Fruit fly (Drosophila melanogaster): Measurements from ENCODE around the gene RnpS1.

Gene RnpS1

DNA sequence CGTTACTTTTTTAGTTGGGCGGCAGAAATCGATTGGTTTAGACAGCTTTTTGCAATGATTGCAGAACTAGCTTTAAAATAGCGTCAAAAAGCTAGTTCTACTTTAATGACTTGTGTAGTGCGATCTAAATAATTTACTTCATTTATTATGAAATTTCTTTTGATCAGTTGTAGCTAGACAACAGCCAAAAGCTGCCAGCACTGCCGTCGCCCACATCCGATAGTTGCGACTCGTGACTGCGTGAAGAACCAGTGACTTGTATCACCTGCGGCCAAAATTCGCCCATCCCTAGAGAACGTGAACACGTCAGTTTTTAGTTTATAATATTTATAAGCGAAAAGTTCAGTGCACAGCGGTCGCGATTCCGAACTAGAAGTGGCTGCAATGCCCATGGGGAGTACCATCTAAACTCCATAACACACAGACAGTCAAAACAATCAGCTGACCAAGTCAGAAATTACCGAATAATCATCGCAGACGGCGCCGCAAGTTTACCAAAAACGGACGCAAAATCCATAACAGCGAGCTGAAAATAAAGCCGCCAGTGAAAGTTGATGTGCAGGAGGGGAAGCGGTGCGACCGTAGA lies 34.9 kb downstream of the RnpS1 start, which contains the start of gene P58IPK (continued):
- TF ChIP-seq emc (GFP tag; optimal IDR thresholded peaks at IDR 0.05) = no peak
- TF ChIP-seq crc (GFP tag; optimal IDR thresholded peaks at IDR 0.05) = peak; percentile 54
- peak; percentile 2 for TF ChIP-seq nom (GFP tag; optimal IDR thresholded peaks at IDR 0.05)
- peak; percentile 32 for TF ChIP-seq CG10209 (GFP tag; optimal IDR thresholded peaks at IDR 0.05)
- peak; percentile 17 for TF ChIP-seq Usf (GFP tag; optimal IDR thresholded peaks at IDR 0.05)
- peak; percentile 40 for TF ChIP-seq lab (GFP tag; optimal IDR thresholded peaks at IDR 0.05)
- TF ChIP-seq CG9876 (GFP tag; optimal IDR thresholded peaks at IDR 0.05) = peak; percentile 57
- peak; percentile 16 for TF ChIP-seq CG1233 (GFP tag; optimal IDR thresholded peaks at IDR 0.05)
- TF ChIP-seq CG18011 (GFP tag; optimal IDR thresholded peaks at IDR 0.05) = peak; percentile 65
- peak; percentile 56 for TF ChIP-seq fu2 (GFP tag; optimal IDR thresholded peaks at IDR 0.05)
- TF ChIP-seq prd (optimal IDR thresholded peaks at IDR 0.05) = no peak
- TF ChIP-seq prd (GFP tag; IDR thresholded peaks at IDR 0.05) = peak; percentile 73
- peak; percentile 71 for TF ChIP-seq sug (tag; optimal IDR thresholded peaks at IDR 0.05)
- TF ChIP-seq pan (optimal IDR thresholded peaks at IDR 0.05) = no peak
- peak in 1 of 2 experiments; percentile 44 for TF ChIP-seq pan (GFP tag; optimal IDR thresholded peaks at IDR 0.05 in 1 of 2, IDR thresholded peaks at IDR 0.05 in 1 of 2)
- peak; percentile 11 for TF ChIP-seq nerfin-1 (tag; optimal IDR thresholded peaks at IDR 0.05)
- TF ChIP-seq vvl (GFP tag; IDR thresholded peaks at IDR 0.05) = peak; percentile 81
- TF ChIP-seq CG3163 (GFP tag; optimal IDR thresholded peaks at IDR 0.05) = peak; percentile 58
- no peak for TF ChIP-seq fd102C (GFP tag; optimal IDR thresholded peaks at IDR 0.05)
- no peak for TF ChIP-seq corto (GFP tag; optimal IDR thresholded peaks at IDR 0.05)
- no peak for TF ChIP-seq CG5953 (GFP tag; IDR thresholded peaks at IDR 0.05)
- TF ChIP-seq CG11247 (GFP tag; IDR thresholded peaks at IDR 0.05) = peak; percentile 45; the same call in 1 of the 2 replicates
- TF ChIP-seq Hsf (GFP tag; optimal IDR thresholded peaks at IDR 0.05) = peak; percentile 66
- peak; percentile 65 for TF ChIP-seq Dbx (GFP tag; IDR thresholded peaks at IDR 0.05)
- no peak for TF ChIP-seq Six4 (GFP tag; optimal IDR thresholded peaks at IDR 0.05)
- peak; percentile 45; the same call in 1 of the 3 replicates for TF ChIP-seq H15 (GFP tag; IDR thresholded peaks at IDR 0.05)
- 0 out of 3 replicates have a peak, but pooled peaks have one; percentile 45 for TF ChIP-seq CG2199 (GFP tag; IDR thresholded peaks at IDR 0.05)
- peak; percentile 90 for TF ChIP-seq Ets97D (GFP tag; optimal IDR thresholded peaks at IDR 0.05)
- peak; percentile 75; the same call in 2 of the 3 replicates for TF ChIP-seq zfh1 (GFP tag; IDR thresholded peaks at IDR 0.05)
- TF ChIP-seq kay (GFP tag; optimal IDR thresholded peaks at IDR 0.05) = peak; percentile 70
- peak; percentile 45 for TF ChIP-seq Fer3 (tag; optimal IDR thresholded peaks at IDR 0.05)
- no peak for TF ChIP-seq CG4328 (GFP tag; optimal IDR thresholded peaks at IDR 0.05)
- TF ChIP-seq CG4617 (GFP tag; optimal IDR thresholded peaks at IDR 0.05; ENCODE audit: borderline replicate concordance) = peak; percentile 79
- TF ChIP-seq nerfin-2 (GFP tag; IDR thresholded peaks at IDR 0.05; ENCODE audit: partially characterized antibody) = peak; percentile 74
- peak; percentile 65 for TF ChIP-seq Lhr (GFP tag; optimal IDR thresholded peaks at IDR 0.05)
- no peak for TF ChIP-seq gcm (GFP tag; optimal IDR thresholded peaks at IDR 0.05)
- TF ChIP-seq fd64A (GFP tag; optimal IDR thresholded peaks at IDR 0.05) = no peak
- TF ChIP-seq al (GFP tag; IDR thresholded peaks at IDR 0.05) = peak; percentile 52
- no peak for TF ChIP-seq CG6854 (GFP tag; optimal IDR thresholded peaks at IDR 0.05)
- peak; percentile 70 for TF ChIP-seq bab2 (GFP tag; optimal IDR thresholded peaks at IDR 0.05)
- TF ChIP-seq CG10267 (tag; optimal IDR thresholded peaks at IDR 0.05) = peak; percentile 68
- TF ChIP-seq Gug (GFP tag; IDR thresholded peaks at IDR 0.05) = peak; percentile 89
- no peak for TF ChIP-seq CG6683 (GFP tag; optimal IDR thresholded peaks at IDR 0.05)
- TF ChIP-seq Bdp1 (GFP tag; optimal IDR thresholded peaks at IDR 0.05) = peak; percentile 69
- peak; percentile 80 for TF ChIP-seq CG30403 (GFP tag; optimal IDR thresholded peaks at IDR 0.05)
- no peak for TF ChIP-seq danr (GFP tag; IDR thresholded peaks at IDR 0.05)
- TF ChIP-seq Deaf1 (tag; optimal IDR thresholded peaks at IDR 0.05) = no peak
- peak; percentile 91 for TF ChIP-seq slbo (GFP tag; IDR thresholded peaks at IDR 0.05)
- TF ChIP-seq stc (GFP tag; IDR thresholded peaks at IDR 0.05) = no peak; the same call in 1 of the 2 replicates
- TF ChIP-seq CG1529 (GFP tag; optimal IDR thresholded peaks at IDR 0.05) = no peak
- no peak for TF ChIP-seq dan (GFP tag; IDR thresholded peaks at IDR 0.05)
